Fruit fly (Drosophila melanogaster) whole organism, prepupa: Measurements from ENCODE around the gene CG43181.

Experiments
- CG10669 ChIP-seq: fragments of 200-800 bp; sonication (Bioruptor generic); optimal IDR thresholded peaks from 3 replicates; lab custom pipeline; 2018; ENCODE audit warnings: missing biosample characterization, mild to moderate bottlenecking, missing genetic modification characterization, moderate library complexity
- CG16779 ChIP-seq: fragments of 200-800 bp; sonication (Bioruptor generic); optimal IDR thresholded peaks from 3 replicates; lab custom pipeline; 2017; ENCODE audit warnings: missing biosample characterization, mild to moderate bottlenecking, missing genetic modification characterization
- CG6854 ChIP-seq: fragments of 200-800 bp; sonication (Bioruptor generic); optimal IDR thresholded peaks from 2 replicates; lab custom pipeline; 2017; ENCODE audit warnings: missing biosample characterization, mild to moderate bottlenecking, missing genetic modification characterization
- Ets21C ChIP-seq: fragments of 200-800 bp; sonication (Bioruptor generic); optimal IDR thresholded peaks from 3 replicates; lab custom pipeline; 2016; ENCODE audit warnings: missing biosample characterization, missing genetic modification characterization
- Gug ChIP-seq: fragments of 200-800 bp; sonication (Bioruptor generic); IDR thresholded peaks from 2 replicates; pipeline ENCODE4 v1.3.6; 2022; ENCODE audit warnings: missing biosample characterization, missing genetic modification characterization
- Sox15 ChIP-seq: fragments of 200-800 bp; sonication (Bioruptor generic); optimal IDR thresholded peaks from 3 replicates; lab custom pipeline; 2016; ENCODE audit warnings: missing biosample characterization, missing genetic modification characterization
- cyc ChIP-seq: fragments of 200-800 bp; sonication (Bioruptor generic); optimal IDR thresholded peaks from 3 replicates; lab custom pipeline; 2016; ENCODE audit warnings: missing biosample characterization, missing genetic modification characterization
- fd59A ChIP-seq: fragments of 200-800 bp; sonication (Bioruptor generic); optimal IDR thresholded peaks from 2 replicates; lab custom pipeline; 2017; ENCODE audit warnings: missing biosample characterization, mild to moderate bottlenecking, missing genetic modification characterization, missing genetic modification reagents

- TF ChIP-seq CG16779 (tag; lab: Kevin White, UChicago) (no peak), cyc (GFP tag; lab: Kevin White, UChicago) (peak; percentile 18), fd59A (GFP tag; lab: Kevin White, UChicago) (peak; percentile 55), CG10669 (peak; percentile 64), Sox15 (GFP tag; lab: Kevin White, UChicago) (no peak), Gug (no peak), CG6854 (GFP tag; lab: Kevin White, UChicago) (no peak), Ets21C (GFP tag; lab: Kevin White, UChicago) (no peak)
These were observed 29.2 kb downstream of the CG43181 start for dm6 chrX:379527-379926.
